Worm (Caenorhabditis elegans) whole organism, L1 larva: Measurements from ENCODE around the gene nhr-283.
"Not testable (repeated sequence)": the region's sequence is repeated elsewhere in the genome, so short reads cannot be mapped to it uniquely, and the experiment has no call there.

Experiments
- elt-2 ChIP-seq: sonication (generic microtip); optimal IDR thresholded peaks from 2 replicates; lab custom pipeline; 2016; ENCODE audit warnings: missing genetic modification characterization, mild to moderate bottlenecking, inconsistent platforms, missing compliant biosample characterization, missing genetic modification reagents
- fkh-4 ChIP-seq: sonication (generic microtip); optimal IDR thresholded peaks from 2 replicates; lab custom pipeline; 2016; ENCODE audit warnings: missing compliant biosample characterization, missing genetic modification characterization, borderline replicate concordance
- jun-1 ChIP-seq: fragments of 150-350 bp; optimal IDR thresholded peaks from 2 replicates; lab custom pipeline; 2014; ENCODE audit warnings: missing biosample characterization, missing genetic modification reagents, missing genetic modification characterization
- nhr-77 ChIP-seq: fragments of 150-350 bp; optimal IDR thresholded peaks from 2 replicates; lab custom pipeline; 2014; ENCODE audit warnings: missing biosample characterization, missing genetic modification characterization
- skn-1 ChIP-seq: fragments of 150-350 bp; optimal IDR thresholded peaks from 2 replicates; lab custom pipeline; 2014; ENCODE audit warnings: missing biosample characterization, missing genetic modification characterization
- sox-4 ChIP-seq: sonication (generic microtip); optimal IDR thresholded peaks from 2 replicates; lab custom pipeline; 2016; ENCODE audit warnings: missing genetic modification characterization, missing compliant biosample characterization
- unc-130 ChIP-seq: fragments of 150-350 bp; optimal IDR thresholded peaks from 2 replicates; lab custom pipeline; 2017; ENCODE audit warnings: missing biosample characterization, missing genetic modification characterization, inconsistent platforms
- unc-62 ChIP-seq: fragments of 150-350 bp; optimal IDR thresholded peaks from 2 replicates; lab custom pipeline; 2014; ENCODE audit warnings: missing biosample characterization, missing genetic modification reagents, missing genetic modification characterization
- xbp-1 ChIP-seq: sonication (generic microtip); optimal IDR thresholded peaks from 2 replicates; lab custom pipeline; 2016; ENCODE audit warnings: missing genetic modification characterization, missing compliant biosample characterization
- ztf-4 ChIP-seq: fragments of 150-350 bp; optimal IDR thresholded peaks from 2 replicates; lab custom pipeline; 2014; ENCODE audit warnings: missing biosample characterization, missing genetic modification characterization

- TF ChIP-seq sox-4 (tag; lab: Kevin White, UChicago); unc-130; unc-62 (GFP tag; lab: Kevin White, UChicago); xbp-1 (tag; lab: Kevin White, UChicago); jun-1 (tag; lab: Kevin White, UChicago); fkh-4 (tag; lab: Kevin White, UChicago); skn-1 (tag; lab: Kevin White, UChicago); elt-2 (tag; lab: Kevin White, UChicago); nhr-77; ztf-4: not testable (repeated sequence)
Observed at ce11 chrV:15767385-15767784, 9.2 kb downstream of the nhr-283 start.
